Fruit fly (Drosophila melanogaster): ENCODE data around the gene CG31269.

The CG31269 gene

dm6 chr3R:17115668-17116067, 11.3 kb upstream of the CG31269 start (continued):
- TF ChIP-seq NfI (GFP tag; optimal IDR thresholded peaks at IDR 0.05) (no peak), bcd (GFP tag; optimal IDR thresholded peaks at IDR 0.05) (no peak), grau (tag; optimal IDR thresholded peaks at IDR 0.05) (peak; percentile 8), insv (GFP tag; optimal IDR thresholded peaks at IDR 0.05) (no peak), zen (tag; optimal IDR thresholded peaks at IDR 0.05) (no peak), bowl (GFP tag; IDR thresholded peaks at IDR 0.05) (no peak), CG16815 (GFP tag; optimal IDR thresholded peaks at IDR 0.05) (no peak), C15 (GFP tag; IDR thresholded peaks at IDR 0.05) (no peak), ato (GFP tag; IDR thresholded peaks at IDR 0.05; ENCODE audit: partially characterized antibody) (no peak), CG12104 (GFP tag; optimal IDR thresholded peaks at IDR 0.05) (no peak), Dad (GFP tag; optimal IDR thresholded peaks at IDR 0.05) (no peak), CG10543 (GFP tag; optimal IDR thresholded peaks at IDR 0.05) (peak; percentile 43), CG11456 (GFP tag; IDR thresholded peaks at IDR 0.05) (no peak), fd3F (GFP tag; optimal IDR thresholded peaks at IDR 0.05) (no peak), emc (GFP tag; optimal IDR thresholded peaks at IDR 0.05) (no peak), shn (GFP tag; optimal IDR thresholded peaks at IDR 0.05) (no peak), CG17829 (tag; optimal IDR thresholded peaks at IDR 0.05) (no peak), Side (GFP tag; optimal IDR thresholded peaks at IDR 0.05) (no peak), CG8388 (GFP tag; optimal IDR thresholded peaks at IDR 0.05) (no peak), CG15696 (tag; optimal IDR thresholded peaks at IDR 0.05) (peak; percentile 50), Bdp1 (GFP tag; optimal IDR thresholded peaks at IDR 0.05) (no peak), lmd (GFP tag; IDR thresholded peaks at IDR 0.05) (no peak), CG30020 (tag; optimal IDR thresholded peaks at IDR 0.05) (no peak), CG43689 (GFP tag; IDR thresholded peaks at IDR 0.05) (no peak), da (GFP tag; optimal IDR thresholded peaks at IDR 0.05) (no peak), CHES-1-like (GFP tag; optimal IDR thresholded peaks at IDR 0.05) (no peak), zf30C (GFP tag; optimal IDR thresholded peaks at IDR 0.05) (no peak), esg (GFP tag; conservative IDR thresholded peaks at IDR 0.05) (no peak), D (optimal IDR thresholded peaks at IDR 0.05) (no peak), D (GFP tag; optimal IDR thresholded peaks at IDR 0.05) (peak; percentile 1), slp2 (GFP tag; optimal IDR thresholded peaks at IDR 0.05) (no peak), hth (optimal IDR thresholded peaks at IDR 0.05) (no peak), CG17912 (GFP tag; optimal IDR thresholded peaks at IDR 0.05) (no peak), GATAe (GFP tag; conservative IDR thresholded peaks at IDR 0.05) (no peak), ara (GFP tag; IDR thresholded peaks at IDR 0.05) (no peak), Pdp1 (GFP tag; optimal IDR thresholded peaks at IDR 0.05) (no peak), Nf-YC (tag; optimal IDR thresholded peaks at IDR 0.05) (no peak), CG6272 (GFP tag; IDR thresholded peaks at IDR 0.05) (no peak), ro (GFP tag; IDR thresholded peaks at IDR 0.05) (no peak), CG10321 (GFP tag; IDR thresholded peaks at IDR 0.05) (no peak), nom (GFP tag; optimal IDR thresholded peaks at IDR 0.05) (no peak), CG12659 (GFP tag; optimal IDR thresholded peaks at IDR 0.05) (no peak), CG18011 (GFP tag; optimal IDR thresholded peaks at IDR 0.05) (peak; percentile 9), Hr78 (GFP tag; optimal IDR thresholded peaks at IDR 0.05) (peak in 1 of 2 experiments; percentile 51), CG15073 (GFP tag; optimal IDR thresholded peaks at IDR 0.05) (no peak), CG30431 (GFP tag; optimal IDR thresholded peaks at IDR 0.05) (no peak)

Measured in whole organism, embryonic.